3 fruit fly cellular contexts compared by ENCODE assay signal in the genomic region with DNA sequence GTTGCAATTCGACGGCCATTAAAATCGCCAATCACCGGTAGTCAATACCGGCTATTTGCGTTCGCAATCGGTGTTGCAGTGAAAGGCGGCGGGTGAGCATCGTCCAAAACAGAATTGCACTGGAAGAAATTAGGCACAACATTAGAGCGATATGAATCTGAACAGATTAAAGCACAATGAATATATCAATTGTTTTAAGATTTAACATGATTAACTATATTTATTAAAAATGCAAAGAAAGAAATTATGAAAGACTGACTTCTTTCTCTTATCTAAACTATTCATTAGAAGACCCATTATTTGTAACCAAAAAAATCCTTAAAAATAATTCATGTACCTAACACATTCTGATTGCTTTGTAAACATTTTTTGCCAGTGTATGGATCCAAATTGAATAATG.
TF ChIP-seq lines count a peak whose summit lies in the region.

No protein-coding gene starts in this region.

- no peak for TF ChIP-seq CTCF in whole organism, embryonic (GFP tag; optimal IDR thresholded peaks at IDR 0.05; lab: Kevin White, UChicago)

TF ChIP-seq in whole organism, embryonic, 481 proteins besides CTCF, POLR2A, EP300 and RAD21:
- TF ChIP-seq Gug (GFP tag; IDR thresholded peaks at IDR 0.05; lab: Robert Waterston, UW) = no peak
- TF ChIP-seq CG17568 (GFP tag; optimal IDR thresholded peaks at IDR 0.05; lab: Kevin White, UChicago) = no peak
- TF ChIP-seq CG16813 (GFP tag; IDR thresholded peaks at IDR 0.05; lab: Robert Waterston, UW; ENCODE audit: partially characterized antibody) = no peak
- TF ChIP-seq yki (optimal IDR thresholded peaks at IDR 0.05; lab: Kevin White, UChicago) = no peak
- TF ChIP-seq danr (GFP tag; IDR thresholded peaks at IDR 0.05; lab: Robert Waterston, UW) = no peak
- no peak for TF ChIP-seq Dp (GFP tag; optimal IDR thresholded peaks at IDR 0.05; lab: Kevin White, UChicago)
- no peak for TF ChIP-seq Sox100B (GFP tag; optimal IDR thresholded peaks at IDR 0.05; lab: Kevin White, UChicago)
- peak; percentile 21 for TF ChIP-seq dmrt11E (tag; optimal IDR thresholded peaks at IDR 0.05; lab: Kevin White, UChicago)
- no peak for TF ChIP-seq CG1529 (GFP tag; optimal IDR thresholded peaks at IDR 0.05; lab: Kevin White, UChicago)
- no peak for TF ChIP-seq E2f1 (GFP tag; IDR thresholded peaks at IDR 0.05; lab: Robert Waterston, UW)
- TF ChIP-seq sr (GFP tag; IDR thresholded peaks at IDR 0.05; lab: Robert Waterston, UW) = no peak
- peak; percentile 33 for TF ChIP-seq sens (GFP tag; lab: Kevin White, UChicago)
- no peak for TF ChIP-seq CG2712 (tag; optimal IDR thresholded peaks at IDR 0.05; lab: Kevin White, UChicago)
- no peak for TF ChIP-seq CG1647 (GFP tag; optimal IDR thresholded peaks at IDR 0.05; lab: Kevin White, UChicago)
- no peak for TF ChIP-seq Dbx (GFP tag; IDR thresholded peaks at IDR 0.05; lab: Robert Waterston, UW)
- no peak for TF ChIP-seq phol (tag; optimal IDR thresholded peaks at IDR 0.05; lab: Kevin White, UChicago)
- no peak for TF ChIP-seq dmrt99B (tag; optimal IDR thresholded peaks at IDR 0.05; lab: Kevin White, UChicago)

TF ChIP-seq in whole organism, prepupa, 60 proteins besides CTCF, POLR2A, EP300 and RAD21 (continues in another document):
- TF ChIP-seq CG6792 (GFP tag; optimal IDR thresholded peaks at IDR 0.05; lab: Kevin White, UChicago) (no peak), CG8319 (GFP tag; optimal IDR thresholded peaks at IDR 0.05; lab: Kevin White, UChicago) (no peak), Sox102F (GFP tag; optimal IDR thresholded peaks at IDR 0.05; lab: Kevin White, UChicago) (no peak), CG31627 (GFP tag; optimal IDR thresholded peaks at IDR 0.05; lab: Kevin White, UChicago) (no peak), lz (GFP tag; optimal IDR thresholded peaks at IDR 0.05; lab: Kevin White, UChicago) (no peak), esn (GFP tag; optimal IDR thresholded peaks at IDR 0.05; lab: Kevin White, UChicago) (no peak), fkh (GFP tag; optimal IDR thresholded peaks at IDR 0.05; lab: Kevin White, UChicago) (no peak), CG3919 (GFP tag; optimal IDR thresholded peaks at IDR 0.05; lab: Kevin White, UChicago) (peak; percentile 7), Lpt (GFP tag; optimal IDR thresholded peaks at IDR 0.05; lab: Kevin White, UChicago) (no peak), Blimp-1 (GFP tag; optimal IDR thresholded peaks at IDR 0.05; lab: Kevin White, UChicago) (no peak), CG8119 (GFP tag; IDR thresholded peaks at IDR 0.05; lab: Robert Waterston, UW) (peak; percentile 40; the same call in 1 of the 3 replicates), CG7368 (GFP tag; optimal IDR thresholded peaks at IDR 0.05; lab: Kevin White, UChicago) (no peak), Sox15 (GFP tag; optimal IDR thresholded peaks at IDR 0.05; lab: Kevin White, UChicago) (no peak), ss (GFP tag; optimal IDR thresholded peaks at IDR 0.05; lab: Kevin White, UChicago) (no peak), CG8632 (GFP tag; optimal IDR thresholded peaks at IDR 0.05; lab: Kevin White, UChicago) (no peak), spab (GFP tag; optimal IDR thresholded peaks at IDR 0.05; lab: Kevin White, UChicago) (no peak), Ets96B (tag; optimal IDR thresholded peaks at IDR 0.05; lab: Kevin White, UChicago) (no peak), CG6163 (GFP tag; IDR thresholded peaks at IDR 0.05; lab: Robert Waterston, UW) (no peak; the same call in 2 of the 3 replicates), net (GFP tag; optimal IDR thresholded peaks at IDR 0.05; lab: Kevin White, UChicago) (no peak), cyc (GFP tag; optimal IDR thresholded peaks at IDR 0.05; lab: Kevin White, UChicago) (no peak), Smox (GFP tag; optimal IDR thresholded peaks at IDR 0.05; lab: Kevin White, UChicago) (peak; percentile 10), Hr4 (GFP tag; optimal IDR thresholded peaks at IDR 0.05; lab: Kevin White, UChicago) (peak; percentile 17), fd59A (GFP tag; optimal IDR thresholded peaks at IDR 0.05; lab: Kevin White, UChicago) (no peak), CG3032 (tag; optimal IDR thresholded peaks at IDR 0.05; lab: Kevin White, UChicago) (peak; percentile 1), CG9139 (GFP tag; optimal IDR thresholded peaks at IDR 0.05; lab: Kevin White, UChicago) (no peak), Hr39 (GFP tag; optimal IDR thresholded peaks at IDR 0.05; lab: Kevin White, UChicago) (no peak), Hr38 (GFP tag; optimal IDR thresholded peaks at IDR 0.05; lab: Kevin White, UChicago) (no peak), CG10669 (GFP tag; optimal IDR thresholded peaks at IDR 0.05; lab: Kevin White, UChicago) (no peak), CG4318 (GFP tag; optimal IDR thresholded peaks at IDR 0.05; lab: Kevin White, UChicago) (peak; percentile 3), svp (GFP tag; lab: Kevin White, UChicago) (peak; percentile 15), Ets21C (GFP tag; optimal IDR thresholded peaks at IDR 0.05; lab: Kevin White, UChicago) (no peak), acj6 (GFP tag; optimal IDR thresholded peaks at IDR 0.05; lab: Kevin White, UChicago) (no peak), Eip75B (GFP tag; optimal IDR thresholded peaks at IDR 0.05; lab: Kevin White, UChicago) (no peak), dsx (GFP tag; optimal IDR thresholded peaks at IDR 0.05; lab: Kevin White, UChicago; ENCODE audit: poor library complexity, severe bottlenecking) (no peak), CG6854 (GFP tag; optimal IDR thresholded peaks at IDR 0.05; lab: Kevin White, UChicago) (no peak), Met (GFP tag; optimal IDR thresholded peaks at IDR 0.05; lab: Kevin White, UChicago) (peak; percentile 6), CG32006 (GFP tag; optimal IDR thresholded peaks at IDR 0.05; lab: Kevin White, UChicago) (peak; percentile 52), Eip78C (GFP tag; lab: Kevin White, UChicago) (peak; percentile 68)

TF ChIP-seq in whole organism, pupa, 21 proteins besides CTCF, POLR2A, EP300 and RAD21:
- TF ChIP-seq CG12605 (GFP tag; IDR thresholded peaks at IDR 0.05; lab: Robert Waterston, UW) (no peak), CG8159 (tag; optimal IDR thresholded peaks at IDR 0.05; lab: Kevin White, UChicago) (peak; percentile 16)
